Worm (Caenorhabditis elegans) whole organism, L1 larva: ENCODE measurements around the gene unc-51.

Experiments
- C16A3.4 ChIP-seq: fragments of 150-350 bp; optimal IDR thresholded peaks from 2 replicates; lab custom pipeline; 2014; ENCODE audit warnings: missing biosample characterization, missing genetic modification characterization
- aly-2 ChIP-seq: fragments of 150-350 bp; optimal IDR thresholded peaks from 2 replicates; lab custom pipeline; 2014; ENCODE audit warnings: missing biosample characterization, missing genetic modification characterization
- dpl-1 ChIP-seq, 3 experiments: fragments of 150-350 bp in 2 of 3; sonication (generic microtip) in 1 of 3; optimal IDR thresholded peaks; 2 replicates each; lab custom pipeline; 2014 to 2017; ENCODE audit warnings: missing biosample characterization in 3 of 3, missing genetic modification characterization in 3 of 3, missing genetic modification reagents in 3 of 3
- dsc-1 ChIP-seq: sonication (generic microtip); optimal IDR thresholded peaks from 2 replicates; lab custom pipeline; 2016; ENCODE audit warnings: mild to moderate bottlenecking, missing genetic modification characterization, missing compliant biosample characterization
- fkh-4 ChIP-seq: sonication (generic microtip); optimal IDR thresholded peaks from 2 replicates; lab custom pipeline; 2016; ENCODE audit warnings: missing compliant biosample characterization, missing genetic modification characterization, borderline replicate concordance
- hlh-17 ChIP-seq: fragments of 200-800 bp; sonication (Bioruptor generic); optimal IDR thresholded peaks from 2 replicates; lab custom pipeline; 2018; ENCODE audit warnings: missing genetic modification characterization, mild to moderate bottlenecking, missing compliant biosample characterization, moderate library complexity, borderline replicate concordance
- jun-1 ChIP-seq: fragments of 150-350 bp; optimal IDR thresholded peaks from 2 replicates; lab custom pipeline; 2014; ENCODE audit warnings: missing biosample characterization, missing genetic modification reagents, missing genetic modification characterization
- sup-37 ChIP-seq: fragments of 200-800 bp; sonication (Bioruptor generic); optimal IDR thresholded peaks from 2 replicates; lab custom pipeline; 2018; ENCODE audit warnings: mild to moderate bottlenecking, missing genetic modification characterization, missing compliant biosample characterization
- unc-130 ChIP-seq: fragments of 150-350 bp; optimal IDR thresholded peaks from 2 replicates; lab custom pipeline; 2017; ENCODE audit warnings: missing biosample characterization, missing genetic modification characterization, inconsistent platforms
- ztf-4 ChIP-seq: fragments of 150-350 bp; optimal IDR thresholded peaks from 2 replicates; lab custom pipeline; 2014; ENCODE audit warnings: missing biosample characterization, missing genetic modification characterization

DNA sequence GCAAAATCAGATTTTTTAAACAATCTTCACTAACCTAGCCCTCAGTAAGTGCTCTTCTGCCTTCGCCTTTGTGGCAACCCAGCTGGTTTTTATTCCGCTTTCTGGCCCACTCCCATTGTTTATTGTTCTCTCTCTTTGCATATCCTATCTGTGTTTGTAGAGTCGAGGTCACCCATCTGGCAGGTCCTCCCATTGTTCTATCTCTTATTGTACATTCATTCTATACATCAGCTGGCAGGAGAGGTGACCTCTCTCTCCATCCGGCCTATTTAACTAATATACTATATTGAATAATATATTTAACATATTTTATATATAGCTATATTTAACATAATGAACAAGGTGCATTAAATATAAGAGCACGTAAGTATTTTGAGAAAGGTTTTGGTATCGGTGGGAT is 42.3 kb downstream of the unc-51 start:
- TF ChIP-seq sup-37 (GFP tag; lab: Kevin White, UChicago) (no peak), unc-130 (no peak), aly-2 (no peak), hlh-17 (GFP tag; lab: Kevin White, UChicago) (no peak), jun-1 (tag; lab: Kevin White, UChicago) (no peak), dpl-1 (GFP tag; optimal IDR thresholded peaks at IDR 0.05; lab: Kevin White, UChicago) (no peak), dsc-1 (tag; lab: Kevin White, UChicago) (no peak), fkh-4 (no peak), C16A3.4 (tag; lab: Kevin White, UChicago) (no peak), ztf-4 (no peak)
